Worm (Caenorhabditis elegans) whole organism, young adult: ENCODE results near the gene R03H10.2.

ENCODE experiments used
- F49E8.2 ChIP-seq: sonication (generic microtip); optimal IDR thresholded peaks from 3 replicates; lab custom pipeline; 2017; ENCODE audit warnings: missing genetic modification characterization, mild to moderate bottlenecking, missing compliant biosample characterization, antibody characterized with exemption, moderate library complexity; ENCODE audit not compliant: insufficient read depth
- F57C9.4 ChIP-seq: sonication (generic microtip); optimal IDR thresholded peaks from 2 replicates; lab custom pipeline; 2017; ENCODE audit warnings: mild to moderate bottlenecking, missing genetic modification characterization, missing compliant biosample characterization
- attf-6 ChIP-seq: fragments of 200-800 bp; sonication (Bioruptor generic); IDR thresholded peaks from 2 replicates; pipeline ENCODE4 v1.3.6; 2022; ENCODE audit warnings: missing genetic modification reagents, missing genetic modification characterization, missing compliant biosample characterization
- cebp-1 ChIP-seq, 2 experiments: fragments of 200-800 bp in 1 of 2; sonication (Bioruptor generic) in 1 of 2; sonication (generic microtip) in 1 of 2; IDR thresholded peaks in 1 of 2; optimal IDR thresholded peaks in 1 of 2; 2 replicates each; pipeline versions ENCODE4 v1.3.6 to Lab custom; 2017 to 2022; ENCODE audit warnings: missing compliant biosample characterization in 2 of 2, missing genetic modification characterization in 2 of 2, mild to moderate bottlenecking in 1 of 2, missing genetic modification reagents in 1 of 2, moderate library complexity in 1 of 2
- egrh-3 ChIP-seq: fragments of 200-800 bp; sonication (Bioruptor generic); IDR thresholded peaks from 2 replicates; pipeline ENCODE4 v1.3.6; 2022; ENCODE audit warnings: missing genetic modification reagents, missing genetic modification characterization, missing compliant biosample characterization
- madf-8 ChIP-seq: fragments of 200-800 bp; sonication (Bioruptor generic); conservative IDR thresholded peaks from 2 replicates; pipeline ENCODE4 v1.3.6; 2022; ENCODE audit warnings: missing genetic modification reagents, missing genetic modification characterization, missing compliant biosample characterization
- mcd-1 ChIP-seq: fragments of 200-800 bp; sonication (Bioruptor generic); IDR thresholded peaks from 2 replicates; pipeline ENCODE4 v1.3.6; 2022; ENCODE audit warnings: missing genetic modification reagents, missing genetic modification characterization, missing compliant biosample characterization
- nfya-2 ChIP-seq: fragments of 200-800 bp; sonication (Bioruptor generic); IDR thresholded peaks from 2 replicates; pipeline ENCODE4 v1.3.6; 2022; ENCODE audit warnings: missing genetic modification reagents, missing genetic modification characterization, missing compliant biosample characterization
- ztf-25 ChIP-seq: fragments of 200-800 bp; sonication (Bioruptor generic); IDR thresholded peaks from 2 replicates; pipeline ENCODE4 v1.3.6; 2022; ENCODE audit warnings: missing genetic modification reagents, missing genetic modification characterization, missing compliant biosample characterization

R03H10.2 gene

DNA sequence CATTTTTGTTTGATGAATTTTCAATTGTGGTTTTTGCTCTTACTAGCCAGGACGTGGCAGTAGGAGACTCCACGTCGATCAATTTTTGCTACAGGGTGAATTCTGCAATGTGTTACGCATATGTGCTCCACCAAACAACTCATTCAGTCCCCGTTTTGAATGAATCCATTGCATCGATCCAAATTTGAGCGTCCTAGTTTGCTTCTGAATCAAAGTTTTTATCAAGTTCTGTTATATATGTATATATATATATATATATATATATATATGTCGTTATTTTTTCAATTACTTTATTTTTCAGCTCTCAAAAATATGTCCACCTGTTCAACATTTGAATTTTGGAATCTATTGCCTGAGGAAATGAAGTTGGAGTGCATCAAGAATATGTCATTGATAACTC lies 55.5 kb downstream of the R03H10.2 start, which contains the start of gene F31D5.7:
Gene F31D5.7 (plus strand): TSS at position 301 of the 400 bp plus-strand sequence.
- TF ChIP-seq F57C9.4 (tag; lab: Kevin White, UChicago) (no peak), mcd-1 (GFP tag; lab: Robert Waterston, UW) (no peak), F49E8.2 (tag; lab: Kevin White, UChicago) (no peak), egrh-3 (no peak), nfya-2 (GFP tag; lab: Robert Waterston, UW) (no peak)

DNA sequence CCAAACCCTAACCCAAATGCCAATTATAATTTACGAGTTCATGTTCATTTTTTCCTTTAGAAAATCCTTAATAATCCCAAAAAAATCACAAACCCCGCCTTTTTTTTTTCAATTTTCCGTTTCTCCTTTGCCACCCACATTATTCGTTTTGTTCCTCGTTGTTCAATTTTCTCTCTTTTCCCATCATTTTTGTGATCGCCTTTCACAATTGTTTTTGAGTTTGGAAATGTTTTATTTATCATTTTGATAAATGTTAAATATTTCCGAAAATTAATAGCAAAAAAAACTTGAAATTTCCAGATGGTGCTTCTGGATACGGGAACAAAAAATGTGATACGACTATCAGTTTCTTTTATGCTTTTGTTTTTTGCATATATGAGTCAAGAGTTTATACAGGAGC lies 59.7 kb downstream of the R03H10.2 start, which contains the start of gene F31D5.2:
Gene F31D5.2 (plus strand): TSS at position 301 of the 400 bp plus-strand sequence.
- TF ChIP-seq cebp-1 (GFP tag; IDR thresholded peaks at IDR 0.05; lab: Robert Waterston, UW) (no peak), cebp-1 (tag; optimal IDR thresholded peaks at IDR 0.05; lab: Kevin White, UChicago) (no peak), ztf-25 (GFP tag; lab: Robert Waterston, UW) (no peak), egrh-3 (no peak), madf-8 (no peak), attf-6 (GFP tag; lab: Robert Waterston, UW) (no peak)
